Fruit fly (Drosophila melanogaster) whole organism, embryonic: ENCODE data around the gene chb.

Experiments used
- Abd-B ChIP-seq: fragments of 200-800 bp; sonication (Bioruptor generic); optimal IDR thresholded peaks from 2 replicates; lab custom pipeline; 2018; ENCODE audit warnings: missing biosample characterization, mild to moderate bottlenecking, missing genetic modification characterization, moderate library complexity
- Blimp-1 ChIP-seq: fragments of 200-800 bp; sonication (Bioruptor generic); optimal IDR thresholded peaks from 3 replicates; lab custom pipeline; 2018; ENCODE audit warnings: missing biosample characterization, missing genetic modification characterization, mild to moderate bottlenecking, moderate library complexity, missing genetic modification reagents
- BtbVII ChIP-seq: fragments of 200-800 bp; sonication (Bioruptor generic); optimal IDR thresholded peaks from 3 replicates; lab custom pipeline; 2017; ENCODE audit warnings: missing biosample characterization, mild to moderate bottlenecking, missing genetic modification characterization
- C15 ChIP-seq: fragments of 200-800 bp; sonication (Bioruptor generic); IDR thresholded peaks from 3 replicates; pipeline ENCODE4 v1.3.6; 2022; ENCODE audit warnings: missing biosample characterization, missing genetic modification characterization
- CG10321 ChIP-seq: fragments of 200-800 bp; sonication (Bioruptor generic); IDR thresholded peaks from 2 replicates; pipeline ENCODE4 v1.3.6; 2022; ENCODE audit warnings: missing biosample characterization, missing genetic modification characterization
- CG14667 ChIP-seq: fragments of 200-800 bp; sonication (Bioruptor generic); IDR thresholded peaks from 2 replicates; pipeline ENCODE4 v1.3.6; 2022; ENCODE audit warnings: missing biosample characterization, missing genetic modification characterization
- CG15479 ChIP-seq: fragments of 200-800 bp; sonication (Bioruptor generic); optimal IDR thresholded peaks from 3 replicates; lab custom pipeline; 2019; ENCODE audit warnings: missing biosample characterization, mild to moderate bottlenecking, missing genetic modification characterization, moderate library complexity
- CG1647 ChIP-seq: fragments of 200-800 bp; sonication (Bioruptor generic); optimal IDR thresholded peaks from 3 replicates; lab custom pipeline; 2016; ENCODE audit warnings: missing biosample characterization, missing genetic modification characterization
- CG17829 ChIP-seq: fragments of 200-800 bp; optimal IDR thresholded peaks from 2 replicates; lab custom pipeline; 2019; ENCODE audit warnings: missing biosample characterization, mild to moderate bottlenecking, missing genetic modification characterization, moderate library complexity
- CG1792 ChIP-seq: fragments of 200-800 bp; sonication (Bioruptor generic); optimal IDR thresholded peaks from 2 replicates; lab custom pipeline; 2016; ENCODE audit warnings: missing biosample characterization, missing genetic modification characterization
- CG18764 ChIP-seq: fragments of 200-800 bp; sonication (Bioruptor generic); optimal IDR thresholded peaks from 3 replicates; lab custom pipeline; 2016; ENCODE audit warnings: missing biosample characterization, missing genetic modification characterization
- CG2129 ChIP-seq: fragments of 200-800 bp; sonication (Bioruptor generic); IDR thresholded peaks from 2 replicates; pipeline ENCODE4 v1.3.6; 2022; ENCODE audit warnings: missing biosample characterization, missing genetic modification characterization; ENCODE audit not compliant: partially characterized antibody
- CG3726 ChIP-seq: fragments of 200-800 bp; sonication (Bioruptor generic); IDR thresholded peaks from 3 replicates; pipeline ENCODE4, ENCODE4 v1.3.6; 2022; ENCODE audit warnings: missing biosample characterization, missing genetic modification characterization
- CG4617 ChIP-seq: fragments of 200-800 bp; sonication (Bioruptor generic); optimal IDR thresholded peaks from 3 replicates; lab custom pipeline; 2016; ENCODE audit warnings: missing biosample characterization, missing genetic modification characterization, borderline replicate concordance
- CG5953 ChIP-seq: fragments of 200-800 bp; sonication (Bioruptor generic); IDR thresholded peaks from 2 replicates; pipeline ENCODE4 v1.3.6; 2022; ENCODE audit warnings: missing biosample characterization, missing genetic modification characterization
- CG6175 ChIP-seq: fragments of 200-800 bp; sonication (Bioruptor generic); IDR thresholded peaks from 3 replicates; pipeline ENCODE4 v1.3.6; 2022; ENCODE audit warnings: missing biosample characterization, missing genetic modification characterization
- CG6689 ChIP-seq: fragments of 200-800 bp; sonication (Bioruptor generic); IDR thresholded peaks from 2 replicates; pipeline ENCODE4 v1.3.6; 2022; ENCODE audit warnings: missing biosample characterization, missing genetic modification characterization
- CG8089 ChIP-seq: fragments of 200-800 bp; sonication (Bioruptor generic); optimal IDR thresholded peaks from 3 replicates; lab custom pipeline; 2016; ENCODE audit warnings: missing biosample characterization, missing genetic modification characterization
- CG8359 ChIP-seq: fragments of 200-800 bp; sonication (Bioruptor generic); optimal IDR thresholded peaks from 2 replicates; lab custom pipeline; 2017; ENCODE audit warnings: missing biosample characterization, mild to moderate bottlenecking, missing genetic modification characterization, borderline replicate concordance
- CG8478 ChIP-seq: fragments of >200 bp; optimal IDR thresholded peaks from 2 replicates; lab custom pipeline; 2018
- D ChIP-seq, 2 experiments: fragments of 200-800 bp in 1 of 2; fragments of >200 bp in 1 of 2; sonication (Bioruptor generic) in 1 of 2; optimal IDR thresholded peaks; 2 replicates in 1 of 2; 3 replicates in 1 of 2; lab custom pipeline; 2017; ENCODE audit warnings: mild to moderate bottlenecking in 1 of 2, missing biosample characterization in 1 of 2, missing genetic modification characterization in 1 of 2, missing genetic modification reagents in 1 of 2
- Deaf1 ChIP-seq: fragments of 200-800 bp; optimal IDR thresholded peaks from 3 replicates; lab custom pipeline; 2019; ENCODE audit warnings: missing biosample characterization, mild to moderate bottlenecking, missing genetic modification characterization, moderate library complexity
- Doc3 ChIP-seq: fragments of 200-800 bp; sonication (Bioruptor generic); IDR thresholded peaks from 3 replicates; pipeline ENCODE4 v1.3.6; 2022; ENCODE audit warnings: missing biosample characterization, missing genetic modification characterization; ENCODE audit not compliant: partially characterized antibody
- H15 ChIP-seq: fragments of 200-800 bp; sonication (Bioruptor generic); IDR thresholded peaks from 3 replicates; pipeline ENCODE4 v1.3.6; 2022; ENCODE audit warnings: missing biosample characterization, missing genetic modification characterization
- HLH4C ChIP-seq: fragments of 200-800 bp; sonication (Bioruptor generic); IDR thresholded peaks from 3 replicates; pipeline ENCODE4 v1.3.6; 2022; ENCODE audit warnings: missing biosample characterization, missing genetic modification characterization; ENCODE audit not compliant: partially characterized antibody
- Mrtf ChIP-seq: fragments of 200-800 bp; sonication (Bioruptor generic); IDR thresholded peaks from 3 replicates; pipeline ENCODE4 v1.3.6; 2022; ENCODE audit warnings: missing biosample characterization, missing genetic modification characterization
- Optix ChIP-seq: fragments of 200-800 bp; sonication (Bioruptor generic); IDR thresholded peaks from 3 replicates; pipeline ENCODE4 v1.3.6; 2022; ENCODE audit warnings: missing biosample characterization, missing genetic modification characterization
- ap ChIP-seq: fragments of 200-800 bp; sonication (Bioruptor generic); IDR thresholded peaks from 2 replicates; pipeline ENCODE4 v1.3.6; 2022; ENCODE audit warnings: missing biosample characterization, missing genetic modification characterization
- cad ChIP-seq: fragments of >200 bp; optimal IDR thresholded peaks from 2 replicates; lab custom pipeline; 2017; ENCODE audit warnings: missing biosample characterization, missing genetic modification characterization
- caup ChIP-seq: fragments of 200-800 bp; sonication (Bioruptor generic); optimal IDR thresholded peaks from 3 replicates; lab custom pipeline; 2017; ENCODE audit warnings: missing biosample characterization, mild to moderate bottlenecking, missing genetic modification characterization, moderate library complexity; ENCODE audit not compliant: severe bottlenecking
- crc ChIP-seq: fragments of 200-800 bp; sonication (Bioruptor generic); optimal IDR thresholded peaks from 2 replicates; lab custom pipeline; 2016; ENCODE audit warnings: missing biosample characterization, missing genetic modification characterization
- gce ChIP-seq: fragments of 200-800 bp; sonication (Bioruptor generic); IDR thresholded peaks from 3 replicates; pipeline ENCODE4 v1.3.6; 2022; ENCODE audit warnings: missing biosample characterization, missing genetic modification characterization
- gcm ChIP-seq: fragments of 200-800 bp; sonication (Bioruptor generic); optimal IDR thresholded peaks from 2 replicates; lab custom pipeline; 2019; ENCODE audit warnings: missing biosample characterization, mild to moderate bottlenecking, missing genetic modification characterization, moderate library complexity
- hb ChIP-seq: fragments of 200-800 bp; sonication (Bioruptor generic); IDR thresholded peaks from 3 replicates; pipeline ENCODE4 v1.3.6; 2022; ENCODE audit warnings: missing biosample characterization, missing genetic modification characterization; ENCODE audit not compliant: partially characterized antibody
- kah ChIP-seq: fragments of 200-800 bp; sonication (Bioruptor generic); optimal IDR thresholded peaks from 2 replicates; lab custom pipeline; 2018; ENCODE audit warnings: missing biosample characterization, mild to moderate bottlenecking, missing genetic modification characterization
- knrl ChIP-seq: fragments of 200-800 bp; sonication (Bioruptor generic); IDR thresholded peaks from 3 replicates; pipeline ENCODE4 v1.3.6; 2022; ENCODE audit warnings: missing biosample characterization, missing genetic modification characterization; ENCODE audit not compliant: partially characterized antibody
- mld ChIP-seq: fragments of 200-800 bp; sonication (Bioruptor generic); IDR thresholded peaks from 3 replicates; pipeline ENCODE4 v1.3.6; 2022; ENCODE audit warnings: missing biosample characterization, missing genetic modification characterization; ENCODE audit not compliant: partially characterized antibody
- pho ChIP-seq: fragments of 200-800 bp; sonication (Bioruptor generic); optimal IDR thresholded peaks from 2 replicates; lab custom pipeline; 2016; ENCODE audit warnings: missing biosample characterization, missing genetic modification characterization
- pum ChIP-seq: fragments of 200-800 bp; sonication (Bioruptor generic); optimal IDR thresholded peaks from 2 replicates; lab custom pipeline; 2016; ENCODE audit warnings: missing biosample characterization, missing genetic modification characterization
- ro ChIP-seq: fragments of 200-800 bp; sonication (Bioruptor generic); IDR thresholded peaks from 2 replicates; pipeline ENCODE4 v1.3.6; 2022; ENCODE audit warnings: missing biosample characterization, missing genetic modification characterization
- sima ChIP-seq: fragments of 200-800 bp; sonication (Bioruptor generic); optimal IDR thresholded peaks from 2 replicates; lab custom pipeline; 2016; ENCODE audit warnings: missing biosample characterization, missing genetic modification characterization
- tio ChIP-seq: fragments of 200-800 bp; sonication (Bioruptor generic); optimal IDR thresholded peaks from 2 replicates; lab custom pipeline; 2017; ENCODE audit warnings: missing biosample characterization, missing genetic modification characterization, inconsistent platforms
- tll ChIP-seq, 2 experiments: fragments of 200-800 bp in 1 of 2; fragments of >200 bp in 1 of 2; sonication (Bioruptor generic) in 1 of 2; optimal IDR thresholded peaks; 2 replicates each; lab custom pipeline; 2017 to 2019; ENCODE audit warnings: missing biosample characterization in 2 of 2, missing genetic modification characterization in 2 of 2, mild to moderate bottlenecking in 1 of 2, moderate library complexity in 1 of 2
- ttk ChIP-seq: fragments of 200-800 bp; sonication (Bioruptor generic); IDR thresholded peaks from 2 replicates; pipeline ENCODE4 v2.1.2; 2022; ENCODE audit warnings: missing biosample characterization, missing genetic modification characterization
- usp ChIP-seq: fragments of >200 bp; optimal IDR thresholded peaks from 2 replicates; lab custom pipeline; 2017; ENCODE audit warnings: missing biosample characterization, missing genetic modification characterization
- wdn ChIP-seq: fragments of 200-800 bp; sonication (Bioruptor generic); IDR thresholded peaks from 2 replicates; pipeline ENCODE4 v1.3.6; 2022; ENCODE audit warnings: missing biosample characterization, missing genetic modification characterization
- zen ChIP-seq: fragments of 200-800 bp; sonication (Bioruptor generic); optimal IDR thresholded peaks from 3 replicates; lab custom pipeline; 2018; ENCODE audit warnings: missing biosample characterization, mild to moderate bottlenecking, missing genetic modification characterization, moderate library complexity
- zf30C ChIP-seq: fragments of 200-800 bp; sonication (Bioruptor generic); optimal IDR thresholded peaks from 3 replicates; lab custom pipeline; 2018; ENCODE audit warnings: missing biosample characterization, mild to moderate bottlenecking, missing genetic modification characterization

chb gene

DNA sequence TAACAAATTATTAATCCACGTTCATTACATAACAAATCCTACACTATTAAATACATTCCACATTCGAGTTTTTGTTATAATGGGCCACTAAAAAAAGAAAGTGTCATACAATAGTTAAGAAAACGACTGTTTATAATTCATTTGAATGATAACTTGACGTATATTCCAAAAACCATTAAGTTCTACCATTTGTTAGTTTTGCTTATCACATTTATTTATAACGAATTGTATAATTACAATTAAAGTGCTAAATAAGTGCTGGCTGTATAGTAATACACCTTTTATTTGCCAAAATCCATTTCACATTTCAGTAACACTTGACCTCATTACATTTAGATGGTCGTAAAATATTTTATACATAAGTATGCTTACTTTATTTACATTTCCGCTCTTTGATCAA, 36.4 kb upstream of the chb start, which contains the start of gene CG10565:
TSS of gene CG10565 (minus strand) at position 101 of the 400 bp plus-strand sequence.
- no peak for TF ChIP-seq C15 (GFP tag; lab: Robert Waterston, UW)
- no peak for TF ChIP-seq knrl (GFP tag; lab: Robert Waterston, UW)
- no peak for TF ChIP-seq CG1647 (GFP tag; lab: Kevin White, UChicago)
- 0 out of 3 replicates have a peak, but pooled peaks have one; percentile 5 for TF ChIP-seq Doc3 (GFP tag; lab: Robert Waterston, UW)

DNA sequence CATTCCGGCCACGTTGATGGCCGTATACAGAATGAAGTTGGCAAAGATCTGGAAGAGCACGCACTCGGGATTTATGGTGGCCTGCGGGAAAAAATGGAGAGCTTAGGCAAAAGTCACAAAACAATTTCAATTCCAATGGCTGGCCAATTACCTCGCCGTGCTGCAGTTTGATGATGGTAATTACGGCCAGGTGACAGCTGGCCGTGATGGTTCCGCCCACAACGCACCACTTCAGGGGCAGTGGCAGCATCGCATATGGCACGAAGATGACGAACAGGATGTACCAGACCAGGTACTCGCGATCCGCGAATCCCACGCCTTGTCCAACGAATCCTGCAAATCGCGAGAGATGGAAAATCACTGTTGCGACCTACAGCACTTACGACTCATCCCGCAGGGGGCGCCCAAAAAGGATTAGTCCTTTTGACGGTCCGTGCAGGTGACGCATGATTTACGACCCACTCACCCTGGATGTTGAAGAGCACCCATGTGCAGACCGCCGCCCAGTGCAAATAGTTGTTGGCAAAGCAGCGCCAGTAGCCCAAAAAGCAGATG, 26.7 kb upstream of the chb start:
- TF ChIP-seq CG6175 (GFP tag; lab: Robert Waterston, UW) (no peak), CG17829 (tag; lab: Kevin White, UChicago) (no peak), hb (GFP tag; lab: Robert Waterston, UW) (no peak), CG8359 (GFP tag; lab: Kevin White, UChicago) (no peak), usp (GFP tag; lab: Kevin White, UChicago) (no peak), CG4617 (GFP tag; lab: Kevin White, UChicago) (no peak), mld (GFP tag; lab: Robert Waterston, UW) (no peak), cad (peak; percentile 77), sima (GFP tag; lab: Kevin White, UChicago) (no peak), CG6689 (GFP tag; lab: Robert Waterston, UW) (no peak), BtbVII (no peak), ttk (GFP tag; lab: Robert Waterston, UW) (no peak), kah (no peak), CG1792 (GFP tag; lab: Kevin White, UChicago) (no peak), gce (GFP tag; lab: Robert Waterston, UW) (no peak), crc (no peak), CG3726 (no peak), tio (GFP tag; lab: Kevin White, UChicago) (no peak), tll (GFP tag; optimal IDR thresholded peaks at IDR 0.05; lab: Kevin White, UChicago) (peak in 1 of 2 experiments; percentile 69), CG5953 (GFP tag; lab: Robert Waterston, UW) (no peak), CG15479 (peak; percentile 62), caup (GFP tag; lab: Kevin White, UChicago) (no peak), CG14667 (GFP tag; lab: Robert Waterston, UW) (no peak), Deaf1 (no peak), Blimp-1 (no peak), D (optimal IDR thresholded peaks at IDR 0.05; lab: Kevin White, UChicago) (peak; percentile 9), D (GFP tag; optimal IDR thresholded peaks at IDR 0.05; lab: Kevin White, UChicago) (no peak), wdn (no peak), zen (tag; lab: Kevin White, UChicago) (peak; percentile 86), CG18764 (no peak), pho (GFP tag; lab: Kevin White, UChicago) (no peak), CG8478 (lab: Kevin White, UChicago) (peak; percentile 36), pum (GFP tag; lab: Kevin White, UChicago) (no peak), H15 (GFP tag; lab: Robert Waterston, UW) (no peak), gcm (GFP tag; lab: Kevin White, UChicago) (no peak), HLH4C (GFP tag; lab: Robert Waterston, UW) (no peak), CG10321 (GFP tag; lab: Robert Waterston, UW) (no peak), Mrtf (0 out of 3 replicates have a peak, but pooled peaks have one; percentile 5), Abd-B (no peak), CG2129 (GFP tag; lab: Robert Waterston, UW) (no peak), ap (no peak), CG8089 (GFP tag; lab: Kevin White, UChicago) (no peak), zf30C (no peak), Optix (GFP tag; lab: Robert Waterston, UW) (no peak), ro (GFP tag; lab: Robert Waterston, UW) (no peak)
